Fruit fly (Drosophila melanogaster) whole organism, wandering third instar larva: Measurements from ENCODE around the gene GluRIIB.
A peak's percentile ranks its signal among the peaks of the same experiment; 100 is the strongest.

Experiments
- Jra ChIP-seq: sonication (Bioruptor generic); optimal IDR thresholded peaks from 2 replicates; lab custom pipeline; 2016; ENCODE audit warnings: missing biosample characterization, missing genetic modification characterization
- Rel ChIP-seq, 2 experiments: fragments of 200-800 bp; sonication (Bioruptor generic) in 1 of 2; optimal IDR thresholded peaks; 2 replicates in 1 of 2; 3 replicates in 1 of 2; lab custom pipeline; 2016 to 2019; ENCODE audit warnings: mild to moderate bottlenecking in 2 of 2, missing biosample characterization in 2 of 2, missing genetic modification characterization in 2 of 2, moderate library complexity in 1 of 2
- fru ChIP-seq: fragments of 200-800 bp; sonication (Bioruptor generic); optimal IDR thresholded peaks from 3 replicates; lab custom pipeline; 2016; ENCODE audit warnings: missing biosample characterization, mild to moderate bottlenecking, missing genetic modification characterization
- h ChIP-seq: fragments of 200-800 bp; sonication (Bioruptor generic); optimal IDR thresholded peaks from 3 replicates; lab custom pipeline; 2016; ENCODE audit warnings: missing biosample characterization, mild to moderate bottlenecking, missing genetic modification characterization
- lola ChIP-seq: fragments of >200 bp; optimal IDR thresholded peaks from 2 replicates; lab custom pipeline; 2017; ENCODE audit warnings: missing biosample characterization, missing genetic modification characterization
- pan ChIP-seq: fragments of >200 bp; optimal IDR thresholded peaks from 2 replicates; lab custom pipeline; 2017
- psq ChIP-seq: fragments of 200-800 bp; sonication (Bioruptor generic); optimal IDR thresholded peaks from 3 replicates; lab custom pipeline; 2017; ENCODE audit warnings: missing biosample characterization, mild to moderate bottlenecking, missing genetic modification characterization, moderate library complexity

dm6 chr2L:5569503-5569902 is 10.4 kb downstream of the GluRIIB start:
- no peak for TF ChIP-seq Jra (GFP tag; lab: Kevin White, UChicago)
- TF ChIP-seq psq (GFP tag; lab: Kevin White, UChicago): no peak
- peak; percentile 40 for TF ChIP-seq fru (GFP tag; lab: Kevin White, UChicago)
- no peak for TF ChIP-seq pan (lab: Kevin White, UChicago)
- peak; percentile 35 for TF ChIP-seq h (GFP tag; lab: Kevin White, UChicago)
- TF ChIP-seq Rel (GFP tag; optimal IDR thresholded peaks at IDR 0.05; lab: Kevin White, UChicago): no peak
- TF ChIP-seq Rel (tag; optimal IDR thresholded peaks at IDR 0.05; lab: Kevin White, UChicago): no peak
- no peak for TF ChIP-seq lola (GFP tag; lab: Kevin White, UChicago)
